Fruit fly (Drosophila melanogaster): ENCODE results near the gene CG33689.

CG33689 gene

dm6 chr3L:16160073-16160398, 40.0 kb upstream of the CG33689 start (continued):
- TF ChIP-seq CG6254 (GFP tag; optimal IDR thresholded peaks at IDR 0.05) (no peak), lab (GFP tag; optimal IDR thresholded peaks at IDR 0.05) (peak; percentile 60), al (GFP tag; IDR thresholded peaks at IDR 0.05) (0 out of 2 replicates have a peak, but pooled peaks have one; percentile 17), D19B (GFP tag; optimal IDR thresholded peaks at IDR 0.05) (peak; percentile 82), sqz (GFP tag; optimal IDR thresholded peaks at IDR 0.05) (no peak), Meics (GFP tag; optimal IDR thresholded peaks at IDR 0.05) (peak; percentile 34), CG31365 (tag; optimal IDR thresholded peaks at IDR 0.05) (no peak), CG4424 (GFP tag; optimal IDR thresholded peaks at IDR 0.05) (no peak), CG11504 (tag; optimal IDR thresholded peaks at IDR 0.05) (peak; percentile 16), repo (GFP tag; optimal IDR thresholded peaks at IDR 0.05) (no peak), CG10366 (GFP tag; IDR thresholded peaks at IDR 0.05) (no peak), Neu2 (GFP tag; optimal IDR thresholded peaks at IDR 0.05; ENCODE audit: borderline replicate concordance) (no peak), CG18011 (GFP tag; optimal IDR thresholded peaks at IDR 0.05) (no peak), ems (GFP tag; optimal IDR thresholded peaks at IDR 0.05) (no peak), CG3838 (GFP tag; optimal IDR thresholded peaks at IDR 0.05) (no peak), CG4360 (GFP tag; IDR thresholded peaks at IDR 0.05) (no peak), CG3847 (GFP tag; IDR thresholded peaks at IDR 0.05) (no peak), toy (GFP tag; IDR thresholded peaks at IDR 0.05) (no peak), CG32767 (GFP tag; IDR thresholded peaks at IDR 0.05) (no peak), Camta (GFP tag; optimal IDR thresholded peaks at IDR 0.05) (no peak), CG11398 (GFP tag; optimal IDR thresholded peaks at IDR 0.05) (no peak), pfk (GFP tag; optimal IDR thresholded peaks at IDR 0.05) (no peak), seq (GFP tag; IDR thresholded peaks at IDR 0.05) (no peak), CG9876 (GFP tag; optimal IDR thresholded peaks at IDR 0.05) (no peak), pb (GFP tag; optimal IDR thresholded peaks at IDR 0.05) (no peak), CG2889 (GFP tag; IDR thresholded peaks at IDR 0.05) (no peak), CG7987 (GFP tag; optimal IDR thresholded peaks at IDR 0.05) (no peak), CG9797 (GFP tag; optimal IDR thresholded peaks at IDR 0.05) (no peak), CG17568 (GFP tag; optimal IDR thresholded peaks at IDR 0.05) (no peak), knrl (GFP tag; IDR thresholded peaks at IDR 0.05; ENCODE audit: partially characterized antibody) (no peak), mld (GFP tag; IDR thresholded peaks at IDR 0.05; ENCODE audit: partially characterized antibody) (no peak), corto (GFP tag; optimal IDR thresholded peaks at IDR 0.05) (no peak), cato (GFP tag; optimal IDR thresholded peaks at IDR 0.05; ENCODE audit: borderline replicate concordance) (no peak), h (optimal IDR thresholded peaks at IDR 0.05) (no peak), CG4404 (GFP tag; IDR thresholded peaks at IDR 0.05) (no peak), CG32772 (GFP tag; IDR thresholded peaks at IDR 0.05) (no peak), kni (GFP tag; optimal IDR thresholded peaks at IDR 0.05) (no peak), sisA (GFP tag; IDR thresholded peaks at IDR 0.05) (no peak), CG14667 (GFP tag; IDR thresholded peaks at IDR 0.05) (no peak), Max (GFP tag; optimal IDR thresholded peaks at IDR 0.05) (no peak), chinmo (GFP tag; IDR thresholded peaks at IDR 0.05; ENCODE audit: partially characterized antibody) (no peak), Med (GFP tag) (no peak), CrebB (tag; optimal IDR thresholded peaks at IDR 0.05) (no peak), Xbp1 (GFP tag; optimal IDR thresholded peaks at IDR 0.05) (no peak), CG15269 (tag; optimal IDR thresholded peaks at IDR 0.05) (peak; percentile 18), Dip3 (GFP tag; optimal IDR thresholded peaks at IDR 0.05) (peak; percentile 18), CG6854 (GFP tag; optimal IDR thresholded peaks at IDR 0.05) (no peak), sc (optimal IDR thresholded peaks at IDR 0.05) (no peak), sc (GFP tag; optimal IDR thresholded peaks at IDR 0.05) (no peak), p53 (GFP tag; optimal IDR thresholded peaks at IDR 0.05) (no peak), tup (GFP tag; optimal IDR thresholded peaks at IDR 0.05) (no peak), caup (GFP tag; optimal IDR thresholded peaks at IDR 0.05; ENCODE audit: severe bottlenecking) (peak; percentile 35)
